Fruit fly (Drosophila melanogaster): ENCODE results near the gene alpha-Est2.

alpha-Est2 gene

dm6 chr3R:7591189-7591588, 49.6 kb downstream of the alpha-Est2 start (continued):
- TF ChIP-seq odd (GFP tag; optimal IDR thresholded peaks at IDR 0.05): no peak
- TF ChIP-seq Abd-B (GFP tag; optimal IDR thresholded peaks at IDR 0.05): peak; percentile 66
- TF ChIP-seq gt (GFP tag; IDR thresholded peaks at IDR 0.05): no peak
- no peak for TF ChIP-seq CG1603 (tag; optimal IDR thresholded peaks at IDR 0.05)
- TF ChIP-seq CG15269 (tag; optimal IDR thresholded peaks at IDR 0.05): peak; percentile 47
- no peak for TF ChIP-seq esg (GFP tag; conservative IDR thresholded peaks at IDR 0.05)
- TF ChIP-seq CG7987 (GFP tag; optimal IDR thresholded peaks at IDR 0.05): no peak
- TF ChIP-seq row (GFP tag; IDR thresholded peaks at IDR 0.05): no peak; the same call in 1 of the 3 replicates
- no peak; the same call in 1 of the 2 replicates for TF ChIP-seq vvl (GFP tag; IDR thresholded peaks at IDR 0.05)
- TF ChIP-seq CG9876 (GFP tag; optimal IDR thresholded peaks at IDR 0.05): no peak
- no peak for TF ChIP-seq Gug (GFP tag; IDR thresholded peaks at IDR 0.05)
- TF ChIP-seq salm (tag; optimal IDR thresholded peaks at IDR 0.05): no peak
- TF ChIP-seq CG18599 (GFP tag; optimal IDR thresholded peaks at IDR 0.05): peak; percentile 63
- peak; percentile 2 for TF ChIP-seq Fer2 (tag; optimal IDR thresholded peaks at IDR 0.05)
- TF ChIP-seq p53 (GFP tag; optimal IDR thresholded peaks at IDR 0.05): no peak
- no peak for TF ChIP-seq Dbx (GFP tag; IDR thresholded peaks at IDR 0.05)
- TF ChIP-seq CG7839 (tag; optimal IDR thresholded peaks at IDR 0.05): peak; percentile 58
- no peak for TF ChIP-seq CG32767 (GFP tag; IDR thresholded peaks at IDR 0.05)
- peak; percentile 51 for TF ChIP-seq Oli (tag; optimal IDR thresholded peaks at IDR 0.05)
- no peak for TF ChIP-seq dm (GFP tag; optimal IDR thresholded peaks at IDR 0.05)
- TF ChIP-seq CG4707 (GFP tag; optimal IDR thresholded peaks at IDR 0.05): no peak
- no peak for TF ChIP-seq ttk (GFP tag; IDR thresholded peaks at IDR 0.05)
- no peak for TF ChIP-seq CG33213 (GFP tag; optimal IDR thresholded peaks at IDR 0.05)
- no peak for TF ChIP-seq CG6791 (GFP tag; IDR thresholded peaks at IDR 0.05; ENCODE audit: partially characterized antibody)
- peak; percentile 66 for TF ChIP-seq CG2678 (tag; optimal IDR thresholded peaks at IDR 0.05)
- peak; percentile 28 for TF ChIP-seq CG3281 (GFP tag; optimal IDR thresholded peaks at IDR 0.05)
- TF ChIP-seq phol (tag; optimal IDR thresholded peaks at IDR 0.05): no peak
- TF ChIP-seq Dad (GFP tag; optimal IDR thresholded peaks at IDR 0.05): no peak
- no peak for TF ChIP-seq MTF-1 (GFP tag; optimal IDR thresholded peaks at IDR 0.05; ENCODE audit: borderline replicate concordance)
- TF ChIP-seq dmrt11E (tag; optimal IDR thresholded peaks at IDR 0.05): no peak
- no peak for TF ChIP-seq psq (GFP tag; optimal IDR thresholded peaks at IDR 0.05)
- peak; percentile 73 for TF ChIP-seq gem (tag; optimal IDR thresholded peaks at IDR 0.05)
- TF ChIP-seq gsb-n (tag; optimal IDR thresholded peaks at IDR 0.05): peak; percentile 6
- no peak for TF ChIP-seq CG10366 (GFP tag; IDR thresholded peaks at IDR 0.05)
- TF ChIP-seq CG14014 (GFP tag; IDR thresholded peaks at IDR 0.05): no peak
- TF ChIP-seq onecut (GFP tag; IDR thresholded peaks at IDR 0.05): no peak
- no peak for TF ChIP-seq ranshi (GFP tag; IDR thresholded peaks at IDR 0.05)
- no peak for TF ChIP-seq CG15601 (tag; optimal IDR thresholded peaks at IDR 0.05)
- no peak for TF ChIP-seq CG9727 (GFP tag; optimal IDR thresholded peaks at IDR 0.05)
- no peak for TF ChIP-seq peb (GFP tag; IDR thresholded peaks at IDR 0.05)
- no peak for TF ChIP-seq Ada2b (GFP tag; IDR thresholded peaks at IDR 0.05)
- TF ChIP-seq Ptx1 (GFP tag; IDR thresholded peaks at IDR 0.05): peak; percentile 47; the same call in 1 of the 2 replicates
- peak; percentile 35 for TF ChIP-seq NfI (GFP tag; optimal IDR thresholded peaks at IDR 0.05)
- no peak for TF ChIP-seq jigr1 (GFP tag; IDR thresholded peaks at IDR 0.05)
- no peak for TF ChIP-seq Sry-δ (GFP tag; optimal IDR thresholded peaks at IDR 0.05)
- TF ChIP-seq CG14860 (GFP tag; IDR thresholded peaks at IDR 0.05; ENCODE audit: partially characterized antibody): no peak
- TF ChIP-seq sens (GFP tag): no peak
- no peak for TF ChIP-seq sc (optimal IDR thresholded peaks at IDR 0.05)
- no peak for TF ChIP-seq sc (GFP tag; optimal IDR thresholded peaks at IDR 0.05)
- TF ChIP-seq E2f2 (GFP tag; IDR thresholded peaks at IDR 0.05): no peak
- TF ChIP-seq tna (GFP tag; IDR thresholded peaks at IDR 0.05; ENCODE audit: partially characterized antibody): no peak
- TF ChIP-seq hbn (GFP tag; IDR thresholded peaks at IDR 0.05; ENCODE audit: partially characterized antibody): no peak

All from whole organism, embryonic.